Fruit fly (Drosophila melanogaster) whole organism, embryonic: ENCODE results near the gene TTLL6B.
A peak's percentile ranks its signal among the peaks of the same experiment; 100 is the strongest.

Experiments used
- ATbp ChIP-seq: fragments of 200-800 bp; sonication (Bioruptor generic); optimal IDR thresholded peaks from 2 replicates; lab custom pipeline; 2017; ENCODE audit warnings: missing biosample characterization, mild to moderate bottlenecking, missing genetic modification characterization, missing genetic modification reagents
- Abd-B ChIP-seq: fragments of 200-800 bp; sonication (Bioruptor generic); optimal IDR thresholded peaks from 2 replicates; lab custom pipeline; 2018; ENCODE audit warnings: missing biosample characterization, mild to moderate bottlenecking, missing genetic modification characterization, moderate library complexity
- Atf6 ChIP-seq: fragments of 200-800 bp; sonication (Bioruptor generic); IDR thresholded peaks from 2 replicates; pipeline ENCODE4 v1.3.6; 2022; ENCODE audit warnings: missing biosample characterization, missing genetic modification characterization
- B-H2 ChIP-seq: fragments of 200-800 bp; sonication (Bioruptor generic); optimal IDR thresholded peaks from 2 replicates; lab custom pipeline; 2018; ENCODE audit warnings: missing biosample characterization, mild to moderate bottlenecking, missing genetic modification characterization
- CG10267 ChIP-seq: fragments of 200-800 bp; sonication (Bioruptor generic); optimal IDR thresholded peaks from 2 replicates; lab custom pipeline; 2018; ENCODE audit warnings: missing biosample characterization, mild to moderate bottlenecking, missing genetic modification characterization, moderate library complexity
- CG10654 ChIP-seq: fragments of 200-800 bp; sonication (Bioruptor generic); optimal IDR thresholded peaks from 2 replicates; lab custom pipeline; 2016; ENCODE audit warnings: missing biosample characterization, missing genetic modification characterization
- CG11093 ChIP-seq: fragments of 200-800 bp; sonication (Bioruptor generic); IDR thresholded peaks from 3 replicates; pipeline ENCODE4 v1.3.6; 2022; ENCODE audit warnings: missing biosample characterization, missing genetic modification characterization
- CG11398 ChIP-seq: fragments of 200-800 bp; sonication (Bioruptor generic); optimal IDR thresholded peaks from 2 replicates; lab custom pipeline; 2016; ENCODE audit warnings: missing biosample characterization, missing genetic modification characterization
- CG11504 ChIP-seq: fragments of 200-800 bp; sonication (Bioruptor generic); optimal IDR thresholded peaks from 3 replicates; lab custom pipeline; 2019; ENCODE audit warnings: missing biosample characterization, mild to moderate bottlenecking, missing genetic modification characterization, moderate library complexity
- CG11560 ChIP-seq: fragments of 200-800 bp; sonication (Bioruptor generic); IDR thresholded peaks from 3 replicates; pipeline ENCODE4 v1.3.6; 2022; ENCODE audit warnings: missing biosample characterization, missing genetic modification characterization
- CG12391 ChIP-seq: fragments of 200-800 bp; sonication (Bioruptor generic); optimal IDR thresholded peaks from 3 replicates; lab custom pipeline; 2018; ENCODE audit warnings: missing biosample characterization, mild to moderate bottlenecking, missing genetic modification characterization, moderate library complexity
- CG14667 ChIP-seq: fragments of 200-800 bp; sonication (Bioruptor generic); IDR thresholded peaks from 2 replicates; pipeline ENCODE4 v1.3.6; 2022; ENCODE audit warnings: missing biosample characterization, missing genetic modification characterization
- CG15514 ChIP-seq: fragments of 200-800 bp; sonication (Bioruptor generic); optimal IDR thresholded peaks from 3 replicates; lab custom pipeline; 2017; ENCODE audit warnings: missing biosample characterization, missing genetic modification characterization, mild to moderate bottlenecking, moderate library complexity, missing genetic modification reagents
- CG1603 ChIP-seq: fragments of 200-800 bp; sonication (Bioruptor generic); optimal IDR thresholded peaks from 2 replicates; lab custom pipeline; 2019; ENCODE audit warnings: missing biosample characterization, mild to moderate bottlenecking, missing genetic modification characterization, moderate library complexity
- CG1647 ChIP-seq: fragments of 200-800 bp; sonication (Bioruptor generic); optimal IDR thresholded peaks from 3 replicates; lab custom pipeline; 2016; ENCODE audit warnings: missing biosample characterization, missing genetic modification characterization
- CG16779 ChIP-seq: fragments of 200-800 bp; sonication (Bioruptor generic); IDR thresholded peaks from 2 replicates; pipeline ENCODE4 v1.3.6; 2022; ENCODE audit warnings: missing biosample characterization, missing genetic modification characterization
- CG17186 ChIP-seq: fragments of 200-800 bp; sonication (Bioruptor generic); optimal IDR thresholded peaks from 3 replicates; lab custom pipeline; 2017; ENCODE audit warnings: missing biosample characterization, missing genetic modification reagents, missing genetic modification characterization
- CG17912 ChIP-seq: fragments of 200-800 bp; sonication (Bioruptor generic); optimal IDR thresholded peaks from 2 replicates; lab custom pipeline; 2018; ENCODE audit warnings: missing biosample characterization, mild to moderate bottlenecking, missing genetic modification characterization
- CG18011 ChIP-seq: fragments of 200-800 bp; sonication (Bioruptor generic); optimal IDR thresholded peaks from 2 replicates; lab custom pipeline; 2017; ENCODE audit warnings: missing biosample characterization, missing genetic modification characterization, mild to moderate bottlenecking, moderate library complexity, missing genotype
- CG2120 ChIP-seq: fragments of 200-800 bp; sonication (Bioruptor generic); optimal IDR thresholded peaks from 3 replicates; lab custom pipeline; 2016; ENCODE audit warnings: missing biosample characterization, missing genetic modification characterization
- CG32532 ChIP-seq: fragments of 200-800 bp; sonication (Bioruptor generic); IDR thresholded peaks from 2 replicates; pipeline ENCODE4 v1.3.6; 2022; ENCODE audit warnings: missing biosample characterization, missing genetic modification characterization
- CG33213 ChIP-seq: fragments of 200-800 bp; sonication (Bioruptor generic); optimal IDR thresholded peaks from 3 replicates; lab custom pipeline; 2016; ENCODE audit warnings: missing biosample characterization, missing genetic modification characterization
- CG6854 ChIP-seq: fragments of 200-800 bp; sonication (Bioruptor generic); optimal IDR thresholded peaks from 3 replicates; lab custom pipeline; 2017; ENCODE audit warnings: missing biosample characterization, mild to moderate bottlenecking, missing genetic modification characterization
- CG7271 ChIP-seq: fragments of 200-800 bp; sonication (Bioruptor generic); optimal IDR thresholded peaks from 2 replicates; lab custom pipeline; 2018; ENCODE audit warnings: missing biosample characterization, mild to moderate bottlenecking, missing genetic modification characterization, moderate library complexity
- CG8359 ChIP-seq: fragments of 200-800 bp; sonication (Bioruptor generic); optimal IDR thresholded peaks from 2 replicates; lab custom pipeline; 2017; ENCODE audit warnings: missing biosample characterization, mild to moderate bottlenecking, missing genetic modification characterization, borderline replicate concordance
- CG8944 ChIP-seq: fragments of 200-800 bp; sonication (Bioruptor generic); optimal IDR thresholded peaks from 3 replicates; lab custom pipeline; 2016; ENCODE audit warnings: missing biosample characterization, missing genetic modification characterization
- CG9932 ChIP-seq: fragments of 200-800 bp; sonication (Bioruptor generic); IDR thresholded peaks from 2 replicates; pipeline ENCODE4 v1.3.6; 2022; ENCODE audit warnings: missing biosample characterization, missing genetic modification characterization
- Mad ChIP-seq: fragments of 200-800 bp; sonication (Bioruptor generic); optimal IDR thresholded peaks from 2 replicates; lab custom pipeline; 2016; ENCODE audit warnings: missing biosample characterization, missing genetic modification characterization
- Med ChIP-seq: fragments of 200-800 bp; sonication (Bioruptor generic); peaks from one replicate; lab custom pipeline; 2016; ENCODE audit warnings: missing biosample characterization, missing genetic modification characterization, mild to moderate bottlenecking, inconsistent platforms, moderate library complexity
- Neu2 ChIP-seq: fragments of 200-800 bp; sonication (Bioruptor generic); optimal IDR thresholded peaks from 3 replicates; lab custom pipeline; 2016; ENCODE audit warnings: missing biosample characterization, missing genetic modification characterization, borderline replicate concordance
- Oaz ChIP-seq: fragments of 200-800 bp; sonication (Bioruptor generic); IDR thresholded peaks from 2 replicates; pipeline ENCODE4 v1.3.6; 2022; ENCODE audit warnings: missing biosample characterization, missing genetic modification characterization
- Ravus ChIP-seq: fragments of 200-800 bp; sonication (Bioruptor generic); IDR thresholded peaks from 2 replicates; pipeline ENCODE4 v1.3.6; 2022; ENCODE audit warnings: missing biosample characterization, missing genetic modification characterization
- abd-A ChIP-seq: fragments of 200-800 bp; sonication (Bioruptor generic); optimal IDR thresholded peaks from 3 replicates; lab custom pipeline; 2019; ENCODE audit warnings: missing biosample characterization, mild to moderate bottlenecking, missing genetic modification characterization, moderate library complexity
- bab2 ChIP-seq: fragments of 200-800 bp; sonication (Bioruptor generic); optimal IDR thresholded peaks from 2 replicates; lab custom pipeline; 2016; ENCODE audit warnings: missing biosample characterization, missing genetic modification characterization
- btn ChIP-seq: fragments of 200-800 bp; sonication (Bioruptor generic); optimal IDR thresholded peaks from 2 replicates; lab custom pipeline; 2016; ENCODE audit warnings: missing biosample characterization, missing genetic modification characterization
- chn ChIP-seq: fragments of 200-800 bp; sonication (Bioruptor generic); optimal IDR thresholded peaks from 2 replicates; lab custom pipeline; 2016; ENCODE audit warnings: missing biosample characterization, missing genetic modification characterization
- gsb-n ChIP-seq: fragments of 200-800 bp; sonication (Bioruptor generic); optimal IDR thresholded peaks from 3 replicates; lab custom pipeline; 2018; ENCODE audit warnings: missing biosample characterization, mild to moderate bottlenecking, missing genetic modification characterization
- ham ChIP-seq: fragments of 200-800 bp; sonication (Bioruptor generic); IDR thresholded peaks from 2 replicates; pipeline ENCODE4 v1.3.6; 2022; ENCODE audit warnings: missing biosample characterization, missing genetic modification characterization
- jing ChIP-seq: fragments of 200-800 bp; sonication (Bioruptor generic); optimal IDR thresholded peaks from 2 replicates; lab custom pipeline; 2018; ENCODE audit warnings: missing biosample characterization, mild to moderate bottlenecking, missing genetic modification characterization
- mld ChIP-seq: fragments of 200-800 bp; sonication (Bioruptor generic); IDR thresholded peaks from 3 replicates; pipeline ENCODE4 v1.3.6; 2022; ENCODE audit warnings: missing biosample characterization, missing genetic modification characterization; ENCODE audit not compliant: partially characterized antibody
- org-1 ChIP-seq: fragments of 200-800 bp; sonication (Bioruptor generic); optimal IDR thresholded peaks from 2 replicates; lab custom pipeline; 2017; ENCODE audit warnings: missing biosample characterization, missing genetic modification characterization
- peb ChIP-seq: fragments of 200-800 bp; sonication (Bioruptor generic); IDR thresholded peaks from 2 replicates; pipeline ENCODE4 v1.3.6; 2022; ENCODE audit warnings: missing biosample characterization, missing genetic modification characterization
- pho ChIP-seq: fragments of 200-800 bp; sonication (Bioruptor generic); optimal IDR thresholded peaks from 2 replicates; lab custom pipeline; 2016; ENCODE audit warnings: missing biosample characterization, missing genetic modification characterization
- prd ChIP-seq, 3 experiments: fragments of >200 bp in 2 of 3; fragments of 200-800 bp in 1 of 3; sonication (Bioruptor generic) in 1 of 3; optimal IDR thresholded peaks in 2 of 3; IDR thresholded peaks in 1 of 3; 2 replicates in 2 of 3; 3 replicates in 1 of 3; pipeline versions ENCODE4 v1.3.6 to Lab custom; 2017 to 2022; ENCODE audit warnings: missing biosample characterization in 1 of 3, missing genetic modification characterization in 1 of 3
- sima ChIP-seq: fragments of 200-800 bp; sonication (Bioruptor generic); optimal IDR thresholded peaks from 2 replicates; lab custom pipeline; 2016; ENCODE audit warnings: missing biosample characterization, missing genetic modification characterization
- tx ChIP-seq: fragments of 200-800 bp; sonication (Bioruptor generic); optimal IDR thresholded peaks from 2 replicates; lab custom pipeline; 2016; ENCODE audit warnings: missing biosample characterization, missing genetic modification characterization
- vnd ChIP-seq: fragments of 200-800 bp; sonication (Bioruptor generic); IDR thresholded peaks from 3 replicates; pipeline ENCODE4 v1.3.6; 2022; ENCODE audit warnings: missing biosample characterization, missing genetic modification characterization; ENCODE audit not compliant: partially characterized antibody
- zen ChIP-seq: fragments of 200-800 bp; sonication (Bioruptor generic); optimal IDR thresholded peaks from 3 replicates; lab custom pipeline; 2018; ENCODE audit warnings: missing biosample characterization, mild to moderate bottlenecking, missing genetic modification characterization, moderate library complexity

TTLL6B gene

DNA sequence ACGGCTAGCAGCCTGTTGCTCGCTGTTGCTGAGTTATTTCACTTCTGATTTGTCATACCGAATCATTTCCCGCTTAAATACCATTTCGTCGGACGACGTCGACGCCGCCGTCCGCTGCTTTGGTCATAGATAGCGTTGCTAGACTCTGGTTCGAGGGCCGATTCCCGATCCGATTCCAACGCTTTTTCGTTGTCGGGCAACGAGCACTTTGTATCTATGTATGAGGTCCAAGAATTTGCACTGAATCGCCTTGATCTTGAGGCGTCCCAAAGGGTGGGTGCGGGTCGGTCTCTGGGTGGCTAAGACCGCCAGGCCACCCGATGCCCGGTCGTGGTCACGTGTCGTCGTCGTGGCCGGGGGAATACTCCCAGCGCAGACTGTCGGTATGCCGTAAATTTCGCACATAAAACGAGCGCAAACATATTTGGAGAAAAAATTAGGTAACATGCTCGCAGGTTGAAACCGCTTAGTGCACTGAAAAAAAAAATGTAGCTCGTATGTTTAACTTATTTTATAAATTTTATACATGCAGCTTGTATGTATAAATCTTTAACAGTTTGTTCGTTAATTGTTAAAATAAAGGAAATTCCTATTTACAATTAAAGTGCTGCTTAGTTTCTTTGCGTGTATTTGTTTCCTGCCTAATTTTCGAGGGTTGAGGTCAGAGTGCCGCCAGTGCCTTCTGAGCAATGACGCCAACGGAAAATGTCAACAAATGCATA is 41.5 kb upstream of the TTLL6B start, which contains the start of gene CG3348 (continued):
- TF ChIP-seq Mad (GFP tag; lab: Kevin White, UChicago) (peak; percentile 17), CG2120 (GFP tag; lab: Kevin White, UChicago) (peak; percentile 94), CG1603 (tag; lab: Kevin White, UChicago) (peak; percentile 47), CG6854 (GFP tag; lab: Kevin White, UChicago) (peak; percentile 41), Ravus (GFP tag; lab: Robert Waterston, UW) (peak; percentile 50), CG32532 (peak; percentile 94), Med (GFP tag; lab: Kevin White, UChicago) (peak; percentile 95), vnd (GFP tag; lab: Robert Waterston, UW) (no peak), prd (optimal IDR thresholded peaks at IDR 0.05; lab: Kevin White, UChicago) (no peak), prd (GFP tag; IDR thresholded peaks at IDR 0.05; lab: Robert Waterston, UW) (peak; percentile 81), CG12391 (tag; lab: Kevin White, UChicago) (peak; percentile 73), btn (GFP tag; lab: Kevin White, UChicago) (no peak), CG8359 (GFP tag; lab: Kevin White, UChicago) (no peak), B-H2 (GFP tag; lab: Kevin White, UChicago) (peak; percentile 70), CG14667 (0 out of 2 replicates have a peak, but pooled peaks have one; percentile 15), bab2 (peak; percentile 74), peb (GFP tag; lab: Robert Waterston, UW) (no peak), CG10267 (tag; lab: Kevin White, UChicago) (peak; percentile 53), org-1 (GFP tag; lab: Kevin White, UChicago) (peak; percentile 36), Oaz (GFP tag; lab: Robert Waterston, UW) (peak; percentile 49; the same call in 1 of the 2 replicates), CG17912 (GFP tag; lab: Kevin White, UChicago) (no peak), ham (peak; percentile 40; the same call in 1 of the 2 replicates), CG9932 (GFP tag; lab: Robert Waterston, UW) (peak; percentile 83), CG11398 (GFP tag; lab: Kevin White, UChicago) (peak; percentile 15), chn (GFP tag; lab: Kevin White, UChicago) (peak; percentile 4), ATbp (GFP tag; lab: Kevin White, UChicago) (peak; percentile 21), CG17186 (GFP tag; lab: Kevin White, UChicago) (no peak), Abd-B (GFP tag; lab: Kevin White, UChicago) (peak; percentile 57), Atf6 (peak; percentile 81), tx (peak; percentile 47), CG10654 (GFP tag; lab: Kevin White, UChicago) (peak; percentile 39), CG18011 (peak; percentile 20), CG11560 (tag; lab: Robert Waterston, UW) (peak; percentile 53; the same call in 1 of the 3 replicates), zen (peak; percentile 74), abd-A (tag; lab: Kevin White, UChicago) (no peak), CG7271 (peak; percentile 23), mld (GFP tag; lab: Robert Waterston, UW) (no peak), CG11504 (tag; lab: Kevin White, UChicago) (peak; percentile 78), CG16779 (GFP tag; lab: Robert Waterston, UW) (0 out of 2 replicates have a peak, but pooled peaks have one; percentile 48), CG1647 (GFP tag; lab: Kevin White, UChicago) (peak; percentile 69), jing (GFP tag; lab: Kevin White, UChicago) (no peak), CG15514 (GFP tag; lab: Kevin White, UChicago) (peak; percentile 60), gsb-n (tag; lab: Kevin White, UChicago) (peak; percentile 15), Neu2 (GFP tag; lab: Kevin White, UChicago) (no peak), sima (GFP tag; lab: Kevin White, UChicago) (no peak), CG8944 (GFP tag; lab: Kevin White, UChicago) (peak; percentile 25), pho (GFP tag; lab: Kevin White, UChicago) (peak; percentile 76), CG11093 (GFP tag; lab: Robert Waterston, UW) (no peak), CG33213 (GFP tag; lab: Kevin White, UChicago) (peak; percentile 56)
